Fruit fly (Drosophila melanogaster) Kc167 (cell line): Measurements from ENCODE around the gene spz4.

ENCODE experiments used
- Myc ChIP-seq: fragments of >200 bp; optimal IDR thresholded peaks from 2 replicates; lab custom pipeline; 2017; ENCODE audit warnings: missing external identifiers
- Sin3A ChIP-seq: fragments of >200 bp; optimal IDR thresholded peaks from 2 replicates; lab custom pipeline; 2018; ENCODE audit warnings: missing external identifiers
- h ChIP-seq: fragments of >200 bp; optimal IDR thresholded peaks from 3 replicates; lab custom pipeline; 2018; ENCODE audit warnings: missing external identifiers
- insv ChIP-seq: fragments of >200 bp; optimal IDR thresholded peaks from 3 replicates; lab custom pipeline; 2018; ENCODE audit warnings: missing external identifiers
- psq ChIP-seq: fragments of >200 bp; optimal IDR thresholded peaks from 2 replicates; lab custom pipeline; 2017; ENCODE audit warnings: missing external identifiers
- ttk ChIP-seq: sonication (Bioruptor generic); optimal IDR thresholded peaks from 2 replicates; lab custom pipeline; 2017; ENCODE audit warnings: missing external identifiers

DNA sequence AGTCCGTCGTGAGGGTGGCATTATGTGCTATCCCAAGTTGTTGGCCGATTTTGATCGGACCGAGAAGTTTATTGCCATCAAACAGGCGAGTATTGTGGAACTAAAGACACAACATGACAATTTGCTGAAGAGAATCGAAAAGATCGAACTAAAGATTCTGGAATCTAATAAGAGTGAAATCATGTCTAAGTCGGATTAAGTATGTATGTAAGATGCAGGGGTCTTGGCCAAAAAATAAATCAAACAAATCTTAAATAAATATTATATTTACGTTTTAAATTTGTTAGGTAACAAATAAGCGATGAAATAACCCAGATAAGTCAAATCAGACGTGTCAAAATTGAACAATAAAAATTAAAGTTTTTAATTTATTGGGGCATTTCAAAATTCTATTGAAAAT is 18.0 kb downstream of the spz4 start, which contains the start of gene CG14929:
- TF ChIP-seq insv (lab: Kevin White, UChicago) (no peak), h (no peak), psq (lab: Kevin White, UChicago) (no peak), ttk (no peak), Sin3A (lab: Kevin White, UChicago) (no peak), Myc (lab: Kevin White, UChicago) (no peak)
